3 worm cellular contexts compared by ENCODE assay signal in the genomic region with DNA sequence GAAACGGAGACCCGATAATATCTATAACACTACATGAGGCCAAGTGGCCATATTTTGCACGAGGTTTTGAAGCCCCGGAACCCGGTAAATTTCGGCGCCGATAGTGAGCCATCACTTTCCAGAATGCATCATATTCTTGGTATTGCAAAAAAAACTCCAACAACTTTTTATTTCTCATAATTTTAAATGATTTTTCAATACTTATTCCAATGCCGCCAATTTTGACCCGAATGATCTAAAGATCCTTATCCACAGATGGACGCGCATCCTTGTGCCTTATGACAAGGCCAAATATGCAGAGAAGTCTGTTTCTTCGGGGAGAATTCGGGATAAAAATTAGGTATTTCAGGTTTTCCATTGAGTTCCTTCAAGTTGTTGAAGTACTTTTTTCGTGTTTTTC.
TF ChIP-seq lines count a peak whose summit lies in the region.

No protein-coding gene starts in this region.

TF ChIP-seq in whole organism, L1 larva, 84 proteins besides CTCF, POLR2A, EP300 and RAD21:
- no peak for TF ChIP-seq pag-3 (tag; optimal IDR thresholded peaks at IDR 0.05; lab: Kevin White, UChicago; ENCODE audit: borderline replicate concordance, insufficient read depth)
- peak; percentile 86 for TF ChIP-seq nhr-85 (tag; lab: Kevin White, UChicago)
- TF ChIP-seq pax-3 (tag; optimal IDR thresholded peaks at IDR 0.05; lab: Kevin White, UChicago), result no peak
- TF ChIP-seq elt-2 (tag; optimal IDR thresholded peaks at IDR 0.05; lab: Kevin White, UChicago), result no peak
- peak; percentile 49 for TF ChIP-seq nhr-20 (tag; optimal IDR thresholded peaks at IDR 0.05; lab: Kevin White, UChicago)
TF ChIP-seq in whole organism, L1 larva: peak in this region for 2.

TF ChIP-seq in whole organism, L3 larva, 47 proteins besides CTCF, POLR2A, EP300 and RAD21:
- no peak for TF ChIP-seq nhr-43 (tag; optimal IDR thresholded peaks at IDR 0.05; lab: Kevin White, UChicago; ENCODE audit: poor library complexity, severe bottlenecking)
- TF ChIP-seq elt-1 (tag; optimal IDR thresholded peaks at IDR 0.05; lab: Kevin White, UChicago), result peak; percentile 59

TF ChIP-seq in whole organism, mixed stage, embryonic, 35 proteins besides CTCF, POLR2A, EP300 and RAD21:
- TF ChIP-seq lin-13 (tag; optimal IDR thresholded peaks at IDR 0.05; lab: Kevin White, UChicago) (no peak), elt-1 (tag; optimal IDR thresholded peaks at IDR 0.05; lab: Kevin White, UChicago; ENCODE audit: borderline replicate concordance, insufficient read depth) (peak; percentile 54)
TF ChIP-seq in whole organism, mixed stage, embryonic: peak in this region for 1.
